Worm (Caenorhabditis elegans): Measurements from ENCODE around the gene T01B7.13.

T01B7.13 gene

ce11 chrII:8751686-8752085 lies 36.5 kb downstream of the T01B7.13 start, which contains the start of gene atf-2:
Gene atf-2 (plus strand): TSS chrII:8751986.
- no peak for TF ChIP-seq ces-1 (GFP tag; optimal IDR thresholded peaks at IDR 0.05)
- no peak for TF ChIP-seq pqm-1 (tag; optimal IDR thresholded peaks at IDR 0.05)
- TF ChIP-seq sox-4 (tag; optimal IDR thresholded peaks at IDR 0.05) = no peak
- TF ChIP-seq ceh-63 (GFP tag; optimal IDR thresholded peaks at IDR 0.05) = no peak
- TF ChIP-seq F16B12.6 (tag; optimal IDR thresholded peaks at IDR 0.05) = no peak
- TF ChIP-seq irx-1 (tag; optimal IDR thresholded peaks at IDR 0.05) = no peak

- TF ChIP-seq nhr-19 (GFP tag; conservative IDR thresholded peaks at IDR 0.05) (no peak), zag-1 (tag; optimal IDR thresholded peaks at IDR 0.05) (no peak), F16B12.6 (tag; optimal IDR thresholded peaks at IDR 0.05) (no peak), unc-30 (tag; optimal IDR thresholded peaks at IDR 0.05) (no peak), lin-35 (GFP tag; optimal IDR thresholded peaks at IDR 0.05) (no peak), nhr-85 (tag) (no peak), fkh-4 (tag; optimal IDR thresholded peaks at IDR 0.05; ENCODE audit: borderline replicate concordance) (no peak), unc-86 (tag; optimal IDR thresholded peaks at IDR 0.05) (no peak), lin-39 (tag; optimal IDR thresholded peaks at IDR 0.05) (no peak), pag-3 (tag; optimal IDR thresholded peaks at IDR 0.05; ENCODE audit: borderline replicate concordance, insufficient read depth) (no peak), nhr-237 (tag; optimal IDR thresholded peaks at IDR 0.05) (no peak), snpc-4 (tag; optimal IDR thresholded peaks at IDR 0.05) (no peak), C04F5.9 (tag; optimal IDR thresholded peaks at IDR 0.05) (no peak)
Measured at ce11 chrII:8755270-8755669, 40.1 kb downstream of the T01B7.13 start, which contains the start of gene K08F8.7. Gene K08F8.7 (minus strand): TSS chrII:8755370.

- no peak for TF ChIP-seq zag-1 (tag; optimal IDR thresholded peaks at IDR 0.05)
- no peak for TF ChIP-seq ceh-90 (tag; optimal IDR thresholded peaks at IDR 0.05)
- no peak for TF ChIP-seq lin-39 (tag; optimal IDR thresholded peaks at IDR 0.05)
- no peak for TF ChIP-seq nhr-71 (tag; optimal IDR thresholded peaks at IDR 0.05)
- no peak for TF ChIP-seq aha-1 (tag; optimal IDR thresholded peaks at IDR 0.05)
- no peak for TF ChIP-seq lir-3 (tag; optimal IDR thresholded peaks at IDR 0.05; ENCODE audit: poor library complexity)
- TF ChIP-seq mab-9 (GFP tag; IDR thresholded peaks at IDR 0.05) = no peak
Measured at ce11 chrII:8759493-8759892, 44.3 kb downstream of the T01B7.13 start, which contains the start of gene fut-1. Gene fut-1 (minus strand): TSS chrII:8759593.

- TF ChIP-seq unc-62 (GFP tag; optimal IDR thresholded peaks at IDR 0.05) = no peak
- peak; percentile 9 for TF ChIP-seq elt-2 (tag; optimal IDR thresholded peaks at IDR 0.05)
- no peak for TF ChIP-seq mef-2 (tag; optimal IDR thresholded peaks at IDR 0.05)
- TF ChIP-seq nhr-71 (tag; optimal IDR thresholded peaks at IDR 0.05) = no peak
- no peak for TF ChIP-seq tlp-1 (tag; optimal IDR thresholded peaks at IDR 0.05)
Measured at ce11 chrII:8761739-8762138, 46.5 kb downstream of the T01B7.13 start.

ce11 chrII:8763367-8763766 lies 48.2 kb downstream of the T01B7.13 start:
- TF ChIP-seq nhr-237 (tag; optimal IDR thresholded peaks at IDR 0.05) = no peak
- no peak for TF ChIP-seq pax-3 (tag; optimal IDR thresholded peaks at IDR 0.05)
- TF ChIP-seq efl-1 (optimal IDR thresholded peaks at IDR 0.05) = no peak
- TF ChIP-seq efl-1 (GFP tag; optimal IDR thresholded peaks at IDR 0.05 in 1 of 2) = peak in 1 of 2 experiments; percentile 44

ce11 chrII:8764332-8764731 lies 49.1 kb downstream of the T01B7.13 start:
- TF ChIP-seq efl-3 (GFP tag; optimal IDR thresholded peaks at IDR 0.05) (no peak), elt-3 (tag; optimal IDR thresholded peaks at IDR 0.05) (peak in 2 of 6 experiments; percentile 13 to 55), lin-14 (GFP tag; optimal IDR thresholded peaks at IDR 0.05) (peak; percentile 30), blmp-1 (tag; optimal IDR thresholded peaks at IDR 0.05) (peak; percentile 3), nhr-19 (GFP tag; conservative IDR thresholded peaks at IDR 0.05) (0 out of 2 replicates have a peak, but pooled peaks have one; percentile 9), nhr-85 (tag) (peak; percentile 80), fos-1 (tag; optimal IDR thresholded peaks at IDR 0.05) (no peak), nhr-20 (tag; optimal IDR thresholded peaks at IDR 0.05) (peak; percentile 17)

Measured in whole organism, L1 larva.